Worm (Caenorhabditis elegans) whole organism, midembryonic: ENCODE measurements around the gene W01D2.6.

Experiments used
- cog-1 ChIP-seq: sonication (generic microtip); optimal IDR thresholded peaks from 2 replicates; lab custom pipeline; 2016; ENCODE audit warnings: missing genetic modification characterization, missing compliant biosample characterization
- flt-1 ChIP-seq: fragments of 200-800 bp; sonication (Bioruptor generic); IDR thresholded peaks from 2 replicates; pipeline ENCODE4 v1.3.6; 2022; ENCODE audit warnings: missing genetic modification characterization, missing compliant biosample characterization
- med-1 ChIP-seq: sonication (generic microtip); optimal IDR thresholded peaks from 2 replicates; lab custom pipeline; 2017; ENCODE audit warnings: missing genetic modification characterization, mild to moderate bottlenecking, missing compliant biosample characterization, antibody characterized with exemption, missing genetic modification reagents; ENCODE audit not compliant: insufficient read depth

- TF ChIP-seq med-1 (GFP tag; lab: Kevin White, UChicago) (no peak), cog-1 (tag; lab: Kevin White, UChicago) (no peak), flt-1 (no peak)
Measured at ce11 chrII:14772113-14772512, 36.7 kb upstream of the W01D2.6 start.
